Fruit fly (Drosophila melanogaster): ENCODE measurements around the gene VhaAC39-2.

Gene VhaAC39-2

dm6 chr3R:23191108-23191771 lies 32.1 kb upstream of the VhaAC39-2 start (continued):
- TF ChIP-seq bsh (GFP tag; optimal IDR thresholded peaks at IDR 0.05) (peak in 1 of 2 experiments; percentile 23), CG17359 (tag; optimal IDR thresholded peaks at IDR 0.05) (peak; percentile 2), pan (optimal IDR thresholded peaks at IDR 0.05) (no peak), pan (GFP tag; optimal IDR thresholded peaks at IDR 0.05 in 1 of 2, IDR thresholded peaks at IDR 0.05 in 1 of 2) (peak in 1 of 2 experiments; percentile 61), MBD-R2 (GFP tag; IDR thresholded peaks at IDR 0.05) (no peak; the same call in 1 of the 2 replicates), ranshi (GFP tag; IDR thresholded peaks at IDR 0.05) (peak; percentile 48; the same call in 1 of the 2 replicates), btn (GFP tag; optimal IDR thresholded peaks at IDR 0.05) (no peak), Sox102F (GFP tag; optimal IDR thresholded peaks at IDR 0.05) (no peak), grau (tag; optimal IDR thresholded peaks at IDR 0.05) (peak; percentile 51), CG10321 (GFP tag; IDR thresholded peaks at IDR 0.05) (no peak), prd (optimal IDR thresholded peaks at IDR 0.05) (no peak), prd (GFP tag; IDR thresholded peaks at IDR 0.05) (0 out of 3 replicates have a peak, but pooled peaks have one; percentile 7), CG31441 (GFP tag; IDR thresholded peaks at IDR 0.05) (peak; percentile 10; the same call in 1 of the 2 replicates), bbx (GFP tag; IDR thresholded peaks at IDR 0.05; ENCODE audit: partially characterized antibody) (0 out of 2 replicates have a peak, but pooled peaks have one; percentile 35), HHEX (GFP tag; optimal IDR thresholded peaks at IDR 0.05) (peak; percentile 2), PHDP (tag; optimal IDR thresholded peaks at IDR 0.05) (peak; percentile 33), CG7786 (GFP tag; optimal IDR thresholded peaks at IDR 0.05) (peak; percentile 28), CG17328 (GFP tag; IDR thresholded peaks at IDR 0.05) (no peak), CG30403 (GFP tag; optimal IDR thresholded peaks at IDR 0.05) (peak; percentile 22), CG5180 (GFP tag; optimal IDR thresholded peaks at IDR 0.05) (peak; percentile 34), Ets97D (GFP tag; optimal IDR thresholded peaks at IDR 0.05) (no peak), CG12942 (GFP tag; optimal IDR thresholded peaks at IDR 0.05) (no peak), CG34376 (GFP tag; optimal IDR thresholded peaks at IDR 0.05) (peak; percentile 86), lilli (GFP tag; optimal IDR thresholded peaks at IDR 0.05) (peak; percentile 34), Hmr (GFP tag; optimal IDR thresholded peaks at IDR 0.05) (peak; percentile 28), CG12659 (GFP tag; optimal IDR thresholded peaks at IDR 0.05) (peak; percentile 26), CG12155 (GFP tag; optimal IDR thresholded peaks at IDR 0.05) (peak; percentile 25), Med (GFP tag) (peak; percentile 85), gem (tag; optimal IDR thresholded peaks at IDR 0.05) (peak; percentile 57), CG4424 (GFP tag; optimal IDR thresholded peaks at IDR 0.05) (peak; percentile 2), CG13287 (GFP tag; IDR thresholded peaks at IDR 0.05; ENCODE audit: partially characterized antibody) (peak; percentile 36; the same call in 1 of the 2 replicates), Hey (tag; optimal IDR thresholded peaks at IDR 0.05) (peak; percentile 80), dysf (GFP tag; IDR thresholded peaks at IDR 0.05) (peak; percentile 58; the same call in 2 of the 3 replicates), CG11456 (GFP tag; IDR thresholded peaks at IDR 0.05) (0 out of 3 replicates have a peak, but pooled peaks have one; percentile 24), CG3281 (GFP tag; optimal IDR thresholded peaks at IDR 0.05) (peak; percentile 56), corto (GFP tag; optimal IDR thresholded peaks at IDR 0.05) (peak; percentile 44), CG13424 (tag; optimal IDR thresholded peaks at IDR 0.05) (peak; percentile 21), CG14050 (GFP tag; IDR thresholded peaks at IDR 0.05) (peak; percentile 34; the same call in 1 of the 3 replicates), mld (GFP tag; IDR thresholded peaks at IDR 0.05; ENCODE audit: partially characterized antibody) (0 out of 3 replicates have a peak, but pooled peaks have one; percentile 40), CG10209 (GFP tag; optimal IDR thresholded peaks at IDR 0.05) (peak; percentile 10), sd (tag; optimal IDR thresholded peaks at IDR 0.05) (peak; percentile 28), Pdp1 (GFP tag; optimal IDR thresholded peaks at IDR 0.05) (peak in 1 of 2 experiments; percentile 30), CG10979 (tag; optimal IDR thresholded peaks at IDR 0.05) (peak; percentile 3), Nf-YC (tag; optimal IDR thresholded peaks at IDR 0.05) (peak; percentile 11), amos (GFP tag; IDR thresholded peaks at IDR 0.05; ENCODE audit: partially characterized antibody) (peak; percentile 62; the same call in 1 of the 2 replicates), tx (GFP tag; optimal IDR thresholded peaks at IDR 0.05) (peak; percentile 2), Chrac-16 (GFP tag; optimal IDR thresholded peaks at IDR 0.05) (peak; percentile 9), zf30C (GFP tag; optimal IDR thresholded peaks at IDR 0.05) (peak; percentile 76)

All from whole organism, embryonic.